Fruit fly (Drosophila melanogaster): ENCODE results near the gene CG18764.

DNA sequence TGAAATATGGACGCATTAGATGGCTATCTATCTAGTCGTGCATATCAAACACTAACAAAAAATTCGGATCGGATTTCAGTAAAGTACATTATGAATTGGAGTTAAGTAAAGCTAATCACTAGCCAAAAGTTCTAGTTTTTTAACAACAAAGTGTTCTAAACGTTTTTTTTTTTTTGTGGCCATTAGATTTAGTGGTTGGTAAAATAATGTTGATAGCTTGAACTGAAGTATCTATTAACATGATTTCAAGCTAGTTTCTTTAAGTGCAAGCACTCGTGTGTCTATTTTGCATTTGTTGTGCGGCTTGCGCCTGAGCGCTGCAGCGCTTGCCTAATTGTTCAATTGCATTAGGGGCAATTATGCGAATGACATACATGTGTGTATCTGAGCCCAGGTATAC is 35.9 kb downstream of the CG18764 start:
- TF ChIP-seq Crg-1 (GFP tag; optimal IDR thresholded peaks at IDR 0.05) (no peak), Clk (GFP tag; optimal IDR thresholded peaks at IDR 0.05) (no peak), CG7045 (GFP tag; optimal IDR thresholded peaks at IDR 0.05) (no peak), ovo (GFP tag; optimal IDR thresholded peaks at IDR 0.05) (no peak), Hr96 (GFP tag; optimal IDR thresholded peaks at IDR 0.05) (no peak), CG5204 (GFP tag; optimal IDR thresholded peaks at IDR 0.05) (no peak), pad (GFP tag; optimal IDR thresholded peaks at IDR 0.05) (no peak), CG7101 (tag; optimal IDR thresholded peaks at IDR 0.05) (no peak), bab1 (GFP tag; optimal IDR thresholded peaks at IDR 0.05) (no peak), cnc (optimal IDR thresholded peaks at IDR 0.05) (no peak)

All from whole organism, adult.